Worm (Caenorhabditis elegans): ENCODE data around the gene Y62F5A.12.

DNA sequence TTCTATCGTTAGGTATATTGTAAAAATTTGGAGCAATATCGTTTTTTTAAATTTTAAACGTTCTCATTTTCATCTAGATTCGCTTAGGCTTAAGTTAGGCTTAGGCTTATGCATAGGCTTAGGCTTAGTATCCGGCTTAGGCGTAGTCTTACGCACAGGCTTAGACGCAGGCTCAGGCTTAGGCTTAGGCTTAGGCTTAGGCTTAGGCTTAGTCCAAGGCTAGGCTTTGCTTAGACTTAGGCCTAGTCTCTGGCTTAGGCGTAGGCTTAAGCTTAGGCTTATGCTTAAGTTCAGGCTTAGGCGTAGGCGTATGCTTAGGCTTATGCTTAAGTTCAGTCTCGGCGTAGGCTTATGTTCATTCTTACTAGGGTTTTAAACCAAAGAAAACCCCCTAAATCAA lies 30.5 kb downstream of the Y62F5A.12 start:
- no peak for TF ChIP-seq med-1 (GFP tag; optimal IDR thresholded peaks at IDR 0.05; ENCODE audit: insufficient read depth)
- TF ChIP-seq flt-1 (GFP tag; IDR thresholded peaks at IDR 0.05) = no peak
- TF ChIP-seq ztf-23 (GFP tag; IDR thresholded peaks at IDR 0.05) = no peak
- TF ChIP-seq T22C8.4 (GFP tag; IDR thresholded peaks at IDR 0.05) = no peak
- no peak for TF ChIP-seq cog-1 (tag; optimal IDR thresholded peaks at IDR 0.05)
- TF ChIP-seq tab-1 (GFP tag; IDR thresholded peaks at IDR 0.05) = no peak
- TF ChIP-seq ztf-29 (GFP tag; IDR thresholded peaks at IDR 0.05) = peak; percentile 67; the same call in 1 of the 2 replicates
- TF ChIP-seq klf-2 (GFP tag; conservative IDR thresholded peaks at IDR 0.05) = no peak
- no peak for TF ChIP-seq ref-1 (GFP tag; conservative IDR thresholded peaks at IDR 0.05)
